Worm (Caenorhabditis elegans) whole organism, L1 larva: ENCODE measurements around the gene nfm-1.

Experiments used
- F16B12.6 ChIP-seq: fragments of 150-350 bp; optimal IDR thresholded peaks from 2 replicates; lab custom pipeline; 2014; ENCODE audit warnings: missing biosample characterization, missing genetic modification characterization
- aha-1 ChIP-seq: fragments of 150-350 bp; optimal IDR thresholded peaks from 2 replicates; lab custom pipeline; 2014; ENCODE audit warnings: missing biosample characterization, missing genetic modification characterization
- aly-2 ChIP-seq: fragments of 150-350 bp; optimal IDR thresholded peaks from 2 replicates; lab custom pipeline; 2014; ENCODE audit warnings: missing biosample characterization, missing genetic modification characterization
- blmp-1 ChIP-seq: fragments of 150-350 bp; optimal IDR thresholded peaks from 2 replicates; lab custom pipeline; 2014; ENCODE audit warnings: missing biosample characterization, missing genetic modification characterization
- ceh-82 ChIP-seq, 3 experiments: fragments of 150-350 bp in 1 of 3; sonication (generic microtip) in 2 of 3; optimal IDR thresholded peaks; 2 replicates each; lab custom pipeline; 2014 to 2017; ENCODE audit warnings: missing biosample characterization in 3 of 3, missing genetic modification characterization in 3 of 3
- ceh-90 ChIP-seq: sonication (generic microtip); optimal IDR thresholded peaks from 2 replicates; lab custom pipeline; 2016; ENCODE audit warnings: missing genetic modification characterization, missing compliant biosample characterization
- ces-1 ChIP-seq: fragments of 150-350 bp; optimal IDR thresholded peaks from 2 replicates; lab custom pipeline; 2014; ENCODE audit warnings: missing biosample characterization, missing genetic modification reagents, missing genetic modification characterization
- dpl-1 ChIP-seq, 3 experiments: fragments of 150-350 bp in 2 of 3; sonication (generic microtip) in 1 of 3; optimal IDR thresholded peaks; 2 replicates each; lab custom pipeline; 2014 to 2017; ENCODE audit warnings: missing biosample characterization in 3 of 3, missing genetic modification characterization in 3 of 3, missing genetic modification reagents in 3 of 3
- dsc-1 ChIP-seq: sonication (generic microtip); optimal IDR thresholded peaks from 2 replicates; lab custom pipeline; 2016; ENCODE audit warnings: mild to moderate bottlenecking, missing genetic modification characterization, missing compliant biosample characterization
- efl-1 ChIP-seq, 4 experiments: fragments of 150-350 bp; optimal IDR thresholded peaks in 3 of 4; peaks in 1 of 4; 1 replicate in 1 of 4; 2 replicates in 3 of 4; lab custom pipeline; 2014; ENCODE audit warnings: missing biosample characterization in 2 of 4, missing genetic modification characterization in 2 of 4, missing genetic modification reagents in 2 of 4
- efl-3 ChIP-seq: fragments of 200-800 bp; sonication (Bioruptor generic); optimal IDR thresholded peaks from 2 replicates; lab custom pipeline; 2018; ENCODE audit warnings: mild to moderate bottlenecking, missing genetic modification characterization, missing compliant biosample characterization
- egl-13 ChIP-seq: sonication (generic microtip); optimal IDR thresholded peaks from 2 replicates; lab custom pipeline; 2016; ENCODE audit warnings: missing genotype, missing genetic modification reagents, missing genetic modification characterization, missing compliant biosample characterization
- elt-3 ChIP-seq, 6 experiments: fragments of 150-350 bp in 1 of 6; sonication (generic microtip); optimal IDR thresholded peaks; 2 replicates each; lab custom pipeline; 2017 to 2018; ENCODE audit warnings: missing biosample characterization in 6 of 6, missing genetic modification characterization in 6 of 6, inconsistent platforms in 1 of 6
- ets-5 ChIP-seq: fragments of 200-800 bp; sonication (Bioruptor generic); IDR thresholded peaks from 2 replicates; pipeline ENCODE4 v1.3.6; 2022; ENCODE audit warnings: missing genetic modification characterization, missing compliant biosample characterization
- fkh-10 ChIP-seq: sonication (generic microtip); optimal IDR thresholded peaks from 2 replicates; lab custom pipeline; 2017; ENCODE audit warnings: missing biosample characterization, missing genetic modification reagents, missing genetic modification characterization
- fkh-4 ChIP-seq: sonication (generic microtip); optimal IDR thresholded peaks from 2 replicates; lab custom pipeline; 2016; ENCODE audit warnings: missing compliant biosample characterization, missing genetic modification characterization, borderline replicate concordance
- fkh-8 ChIP-seq: sonication (generic microtip); optimal IDR thresholded peaks from 2 replicates; lab custom pipeline; 2016; ENCODE audit warnings: mild to moderate bottlenecking, missing genetic modification characterization, missing compliant biosample characterization
- fos-1 ChIP-seq: fragments of 150-350 bp; optimal IDR thresholded peaks from 2 replicates; lab custom pipeline; 2014; ENCODE audit warnings: missing biosample characterization, missing genetic modification characterization
- grh-1 ChIP-seq: fragments of 200-800 bp; sonication (Bioruptor generic); IDR thresholded peaks from 2 replicates; pipeline ENCODE4 v1.3.6; 2022; ENCODE audit warnings: missing genetic modification reagents, missing genetic modification characterization, missing compliant biosample characterization
- hpl-2 ChIP-seq: fragments of 150-350 bp; optimal IDR thresholded peaks from 2 replicates; lab custom pipeline; 2014; ENCODE audit warnings: missing biosample characterization, missing genetic modification reagents, missing genetic modification characterization
- isw-1 ChIP-seq: fragments of 200-800 bp; sonication (Bioruptor generic); IDR thresholded peaks from 2 replicates; pipeline ENCODE4 v1.3.6; 2022; ENCODE audit warnings: missing genetic modification characterization, missing compliant biosample characterization
- lin-14 ChIP-seq: fragments of 200-800 bp; sonication (Bioruptor generic); optimal IDR thresholded peaks from 2 replicates; lab custom pipeline; 2018; ENCODE audit warnings: mild to moderate bottlenecking, missing genetic modification characterization, moderate library complexity, missing compliant biosample characterization
- lin-15B ChIP-seq: fragments of 150-350 bp; sonication (generic microtip); optimal IDR thresholded peaks from 3 replicates; lab custom pipeline; 2014; ENCODE audit warnings: missing biosample characterization, missing genetic modification characterization
- lin-35 ChIP-seq, 2 experiments: fragments of 150-350 bp; optimal IDR thresholded peaks; 2 replicates each; lab custom pipeline; 2014; ENCODE audit warnings: missing biosample characterization in 2 of 2, missing genetic modification characterization in 2 of 2, missing genetic modification reagents in 2 of 2
- lin-39 ChIP-seq: fragments of 150-350 bp; optimal IDR thresholded peaks from 2 replicates; lab custom pipeline; 2014; ENCODE audit warnings: missing biosample characterization, missing genetic modification reagents, missing genetic modification characterization
- lir-3 ChIP-seq: sonication (generic microtip); optimal IDR thresholded peaks from 2 replicates; lab custom pipeline; 2016; ENCODE audit warnings: mild to moderate bottlenecking, missing genetic modification characterization, moderate library complexity, missing compliant biosample characterization; ENCODE audit not compliant: poor library complexity
- lsy-2 ChIP-seq, 2 experiments: fragments of 150-350 bp; optimal IDR thresholded peaks; 2 replicates each; lab custom pipeline; 2014; ENCODE audit warnings: missing biosample characterization in 2 of 2, missing genetic modification characterization in 2 of 2
- mab-9 ChIP-seq: fragments of 200-800 bp; sonication (Bioruptor generic); IDR thresholded peaks from 2 replicates; pipeline ENCODE4 v1.3.6; 2022; ENCODE audit warnings: missing genetic modification reagents, missing genetic modification characterization, missing compliant biosample characterization
- mdl-1 ChIP-seq, 2 experiments: fragments of 150-350 bp; optimal IDR thresholded peaks; 2 replicates each; lab custom pipeline; 2014 to 2017; ENCODE audit warnings: missing biosample characterization in 2 of 2, missing genetic modification characterization in 2 of 2, inconsistent platforms in 1 of 2
- nhr-12 ChIP-seq: sonication (generic microtip); optimal IDR thresholded peaks from 2 replicates; lab custom pipeline; 2017; ENCODE audit warnings: missing biosample characterization, missing genetic modification characterization
- nhr-19 ChIP-seq: fragments of 200-800 bp; sonication (Bioruptor generic); conservative IDR thresholded peaks from 2 replicates; pipeline ENCODE4 v1.3.6; 2022; ENCODE audit warnings: missing genetic modification characterization, missing compliant biosample characterization
- nhr-20 ChIP-seq: sonication (generic microtip); optimal IDR thresholded peaks from 2 replicates; lab custom pipeline; 2016; ENCODE audit warnings: mild to moderate bottlenecking, missing genetic modification characterization, missing compliant biosample characterization
- nhr-71 ChIP-seq: sonication (generic microtip); optimal IDR thresholded peaks from 2 replicates; lab custom pipeline; 2016; ENCODE audit warnings: mild to moderate bottlenecking, missing genetic modification characterization, moderate library complexity, missing compliant biosample characterization
- nhr-77 ChIP-seq: fragments of 150-350 bp; optimal IDR thresholded peaks from 2 replicates; lab custom pipeline; 2014; ENCODE audit warnings: missing biosample characterization, missing genetic modification characterization
- nhr-85 ChIP-seq: sonication (generic microtip); peaks from one replicate; lab custom pipeline; 2016; ENCODE audit warnings: missing genetic modification characterization, inconsistent platforms, missing compliant biosample characterization
- pag-3 ChIP-seq: sonication (generic microtip); optimal IDR thresholded peaks from 2 replicates; lab custom pipeline; 2017; ENCODE audit warnings: missing genetic modification characterization, mild to moderate bottlenecking, missing compliant biosample characterization, antibody characterized with exemption, borderline replicate concordance; ENCODE audit not compliant: insufficient read depth
- pax-3 ChIP-seq: fragments of 200-800 bp; sonication (Bioruptor generic); optimal IDR thresholded peaks from 2 replicates; lab custom pipeline; 2018; ENCODE audit warnings: mild to moderate bottlenecking, missing genetic modification characterization, moderate library complexity, missing compliant biosample characterization
- pqm-1 ChIP-seq: sonication (generic microtip); optimal IDR thresholded peaks from 3 replicates; lab custom pipeline; 2017; ENCODE audit warnings: missing biosample characterization, missing genetic modification characterization
- rnt-1 ChIP-seq: sonication (generic microtip); optimal IDR thresholded peaks from 2 replicates; lab custom pipeline; 2016; ENCODE audit warnings: mild to moderate bottlenecking, missing genetic modification characterization, moderate library complexity, missing compliant biosample characterization
- skn-1 ChIP-seq: fragments of 150-350 bp; optimal IDR thresholded peaks from 2 replicates; lab custom pipeline; 2014; ENCODE audit warnings: missing biosample characterization, missing genetic modification characterization
- snu-23 ChIP-seq: sonication (generic microtip); optimal IDR thresholded peaks from 2 replicates; lab custom pipeline; 2016; ENCODE audit warnings: missing genetic modification characterization, missing compliant biosample characterization
- sox-4 ChIP-seq: sonication (generic microtip); optimal IDR thresholded peaks from 2 replicates; lab custom pipeline; 2016; ENCODE audit warnings: missing genetic modification characterization, missing compliant biosample characterization
- sup-37 ChIP-seq: fragments of 200-800 bp; sonication (Bioruptor generic); optimal IDR thresholded peaks from 2 replicates; lab custom pipeline; 2018; ENCODE audit warnings: mild to moderate bottlenecking, missing genetic modification characterization, missing compliant biosample characterization
- swsn-7 ChIP-seq: sonication (generic microtip); optimal IDR thresholded peaks from 2 replicates; lab custom pipeline; 2016; ENCODE audit warnings: missing genetic modification characterization, missing compliant biosample characterization
- tlp-1 ChIP-seq: fragments of 150-350 bp; optimal IDR thresholded peaks from 2 replicates; lab custom pipeline; 2014; ENCODE audit warnings: missing biosample characterization, missing genetic modification characterization
- unc-30 ChIP-seq: sonication (generic microtip); optimal IDR thresholded peaks from 2 replicates; lab custom pipeline; 2017; ENCODE audit warnings: missing biosample characterization, missing genetic modification characterization
- unc-62 ChIP-seq: fragments of 150-350 bp; optimal IDR thresholded peaks from 2 replicates; lab custom pipeline; 2014; ENCODE audit warnings: missing biosample characterization, missing genetic modification reagents, missing genetic modification characterization
- unc-86 ChIP-seq: sonication (generic microtip); optimal IDR thresholded peaks from 2 replicates; lab custom pipeline; 2016; ENCODE audit warnings: missing genetic modification characterization, missing compliant biosample characterization
- xbp-1 ChIP-seq: sonication (generic microtip); optimal IDR thresholded peaks from 2 replicates; lab custom pipeline; 2016; ENCODE audit warnings: missing genetic modification characterization, missing compliant biosample characterization
- zip-4 ChIP-seq: fragments of 200-800 bp; sonication (Bioruptor generic); optimal IDR thresholded peaks from 2 replicates; lab custom pipeline; 2018; ENCODE audit warnings: mild to moderate bottlenecking, missing genetic modification characterization, moderate library complexity, missing compliant biosample characterization
- ztf-11 ChIP-seq, 2 experiments: sonication (generic microtip); optimal IDR thresholded peaks; 2 replicates each; lab custom pipeline; 2016 to 2017; ENCODE audit warnings: missing genetic modification characterization in 2 of 2, missing biosample characterization in 1 of 2, missing compliant biosample characterization in 1 of 2

The nfm-1 gene

ce11 chrIII:6170038-6170437 is 10.8 kb downstream of the nfm-1 start:
- TF ChIP-seq unc-30 (tag; lab: Kevin White, UChicago) (no peak), tlp-1 (no peak), pax-3 (tag; lab: Kevin White, UChicago) (no peak), efl-3 (GFP tag; lab: Kevin White, UChicago) (no peak), lin-14 (peak; percentile 84), ets-5 (GFP tag; lab: Robert Waterston, UW) (no peak), ces-1 (GFP tag; lab: Kevin White, UChicago) (no peak), ceh-82 (tag; optimal IDR thresholded peaks at IDR 0.05; lab: Kevin White, UChicago) (peak in 2 of 3 experiments; percentile 5 to 67), fkh-10 (GFP tag; lab: Kevin White, UChicago) (no peak), lin-35 (GFP tag; optimal IDR thresholded peaks at IDR 0.05; lab: Kevin White, UChicago) (peak in 1 of 2 experiments; percentile 34), F16B12.6 (tag; lab: Kevin White, UChicago) (no peak), elt-3 (tag; optimal IDR thresholded peaks at IDR 0.05; lab: Kevin White, UChicago) (no peak), pag-3 (tag; lab: Kevin White, UChicago) (no peak), mdl-1 (tag; optimal IDR thresholded peaks at IDR 0.05; lab: Kevin White, UChicago) (no peak), rnt-1 (tag; lab: Kevin White, UChicago) (peak; percentile 70), nhr-77 (tag; lab: Kevin White, UChicago) (no peak), nhr-20 (tag; lab: Kevin White, UChicago) (peak; percentile 60), grh-1 (GFP tag; lab: Robert Waterston, UW) (no peak), aly-2 (peak; percentile 2), fkh-8 (no peak), ztf-11 (tag; optimal IDR thresholded peaks at IDR 0.05; lab: Kevin White, UChicago) (no peak), lin-39 (tag; lab: Kevin White, UChicago) (no peak), sup-37 (GFP tag; lab: Kevin White, UChicago) (no peak), fkh-4 (tag; lab: Kevin White, UChicago) (no peak), ceh-90 (tag; lab: Kevin White, UChicago) (no peak), nhr-12 (no peak), snu-23 (GFP tag; lab: Kevin White, UChicago) (peak; percentile 76), lir-3 (no peak), xbp-1 (tag; lab: Kevin White, UChicago) (peak; percentile 3), dsc-1 (tag; lab: Kevin White, UChicago) (peak; percentile 10), skn-1 (peak; percentile 29), lin-15B (tag; lab: Kevin White, UChicago) (no peak), pqm-1 (no peak), nhr-71 (tag; lab: Kevin White, UChicago) (peak; percentile 72), mab-9 (GFP tag; lab: Robert Waterston, UW) (no peak), unc-86 (tag; lab: Kevin White, UChicago) (no peak), lsy-2 (tag; optimal IDR thresholded peaks at IDR 0.05; lab: Kevin White, UChicago) (peak; percentile 43 to 56), swsn-7 (tag; lab: Kevin White, UChicago) (peak; percentile 40), egl-13 (tag; lab: Kevin White, UChicago) (no peak), dpl-1 (GFP tag; optimal IDR thresholded peaks at IDR 0.05; lab: Kevin White, UChicago) (peak in 1 of 3 experiments; percentile 26), aha-1 (tag; lab: Kevin White, UChicago) (no peak), nhr-85 (tag; lab: Kevin White, UChicago) (peak; percentile 67), sox-4 (tag; lab: Kevin White, UChicago) (no peak), blmp-1 (tag; lab: Kevin White, UChicago) (peak; percentile 85), hpl-2 (GFP tag; lab: Kevin White, UChicago) (no peak), unc-62 (no peak), fos-1 (tag; lab: Kevin White, UChicago) (peak; percentile 25), zip-4 (GFP tag; lab: Kevin White, UChicago) (no peak), isw-1 (no peak), efl-1 (optimal IDR thresholded peaks at IDR 0.05; lab: Kevin White, UChicago) (peak; percentile 25 to 30), efl-1 (GFP tag; optimal IDR thresholded peaks at IDR 0.05 in 1 of 2; lab: Kevin White, UChicago) (peak; percentile 8 to 29), nhr-19 (GFP tag; lab: Robert Waterston, UW) (peak; percentile 36)
- TF ChIP-seq, all 84 proteins: peak for 19
